Fruit fly (Drosophila melanogaster) whole organism, embryonic: Measurements from ENCODE around the gene psh.
A peak's percentile ranks its signal among the peaks of the same experiment; 100 is the strongest.

Experiments
- CG1024 ChIP-seq: fragments of 200-800 bp; sonication (Bioruptor generic); IDR thresholded peaks from 2 replicates; pipeline ENCODE4 v1.3.6; 2022; ENCODE audit warnings: missing biosample characterization, missing genetic modification characterization
- CG12299 ChIP-seq: fragments of 200-800 bp; sonication (Bioruptor generic); optimal IDR thresholded peaks from 2 replicates; lab custom pipeline; 2018; ENCODE audit warnings: missing biosample characterization, mild to moderate bottlenecking, missing genetic modification characterization
- CG12769 ChIP-seq: fragments of 200-800 bp; sonication (Bioruptor generic); optimal IDR thresholded peaks from 2 replicates; lab custom pipeline; 2019; ENCODE audit warnings: missing biosample characterization, mild to moderate bottlenecking, missing genetic modification characterization, moderate library complexity
- CG14050 ChIP-seq: fragments of 200-800 bp; sonication (Bioruptor generic); IDR thresholded peaks from 3 replicates; pipeline ENCODE4 v1.3.6; 2022; ENCODE audit warnings: missing biosample characterization, missing genetic modification characterization
- CG17328 ChIP-seq: fragments of 200-800 bp; sonication (Bioruptor generic); IDR thresholded peaks from 2 replicates; pipeline ENCODE4 v1.3.6; 2022; ENCODE audit warnings: missing biosample characterization, missing genetic modification characterization
- CG1832 ChIP-seq: fragments of 200-800 bp; sonication (Bioruptor generic); optimal IDR thresholded peaks from 2 replicates; lab custom pipeline; 2017; ENCODE audit warnings: missing biosample characterization, mild to moderate bottlenecking, missing genetic modification characterization, inconsistent platforms
- CG2120 ChIP-seq: fragments of 200-800 bp; sonication (Bioruptor generic); optimal IDR thresholded peaks from 3 replicates; lab custom pipeline; 2016; ENCODE audit warnings: missing biosample characterization, missing genetic modification characterization
- CG2129 ChIP-seq: fragments of 200-800 bp; sonication (Bioruptor generic); IDR thresholded peaks from 2 replicates; pipeline ENCODE4 v1.3.6; 2022; ENCODE audit warnings: missing biosample characterization, missing genetic modification characterization; ENCODE audit not compliant: partially characterized antibody
- CG3163 ChIP-seq: fragments of 200-800 bp; sonication (Bioruptor generic); optimal IDR thresholded peaks from 3 replicates; lab custom pipeline; 2016; ENCODE audit warnings: missing biosample characterization, missing genetic modification characterization
- CG32767 ChIP-seq: fragments of 200-800 bp; sonication (Bioruptor generic); IDR thresholded peaks from 2 replicates; pipeline ENCODE4 v1.3.6; 2022; ENCODE audit warnings: missing biosample characterization, missing genetic modification characterization
- CG3995 ChIP-seq: fragments of 200-800 bp; sonication (Bioruptor generic); optimal IDR thresholded peaks from 3 replicates; lab custom pipeline; 2016; ENCODE audit warnings: missing biosample characterization, missing genetic modification characterization
- CG6654 ChIP-seq: fragments of 200-800 bp; sonication (Bioruptor generic); optimal IDR thresholded peaks from 2 replicates; lab custom pipeline; 2017; ENCODE audit warnings: missing biosample characterization, mild to moderate bottlenecking, missing genetic modification characterization
- CG7745 ChIP-seq: fragments of 200-800 bp; sonication (Bioruptor generic); optimal IDR thresholded peaks from 2 replicates; lab custom pipeline; 2018; ENCODE audit warnings: missing biosample characterization, mild to moderate bottlenecking, missing genetic modification characterization, moderate library complexity
- CG8765 ChIP-seq: fragments of 200-800 bp; sonication (Bioruptor generic); IDR thresholded peaks from 2 replicates; pipeline ENCODE4 v1.3.6; 2022; ENCODE audit warnings: missing biosample characterization, missing genetic modification characterization
- CG9876 ChIP-seq: fragments of 200-800 bp; sonication (Bioruptor generic); optimal IDR thresholded peaks from 2 replicates; lab custom pipeline; 2016; ENCODE audit warnings: missing biosample characterization, missing genetic modification characterization
- Fer2 ChIP-seq: fragments of 200-800 bp; sonication (Bioruptor generic); optimal IDR thresholded peaks from 2 replicates; lab custom pipeline; 2018; ENCODE audit warnings: missing biosample characterization, mild to moderate bottlenecking, missing genetic modification characterization, moderate library complexity
- Hand ChIP-seq: fragments of 200-800 bp; sonication (Bioruptor generic); optimal IDR thresholded peaks from 2 replicates; lab custom pipeline; 2017; ENCODE audit warnings: mild to moderate bottlenecking, missing biosample characterization, missing genetic modification reagents, missing genetic modification characterization
- Jarid2 ChIP-seq: fragments of 200-800 bp; sonication (Bioruptor generic); optimal IDR thresholded peaks from 3 replicates; lab custom pipeline; 2017; ENCODE audit warnings: mild to moderate bottlenecking, missing biosample characterization, missing genetic modification reagents, missing genetic modification characterization
- Lhr ChIP-seq: fragments of 200-800 bp; sonication (Bioruptor generic); optimal IDR thresholded peaks from 3 replicates; lab custom pipeline; 2017; ENCODE audit warnings: mild to moderate bottlenecking, missing biosample characterization, missing genetic modification reagents, missing genetic modification characterization
- Myb ChIP-seq: fragments of 200-800 bp; sonication (Bioruptor generic); optimal IDR thresholded peaks from 2 replicates; lab custom pipeline; 2016; ENCODE audit warnings: missing biosample characterization, missing genetic modification characterization
- Oli ChIP-seq: fragments of 200-800 bp; sonication (Bioruptor generic); optimal IDR thresholded peaks from 2 replicates; lab custom pipeline; 2018; ENCODE audit warnings: missing biosample characterization, mild to moderate bottlenecking, missing genetic modification characterization, moderate library complexity
- Sry-δ ChIP-seq: fragments of 200-800 bp; sonication (Bioruptor generic); optimal IDR thresholded peaks from 2 replicates; lab custom pipeline; 2016; ENCODE audit warnings: missing biosample characterization, missing genetic modification characterization
- bbx ChIP-seq: fragments of 200-800 bp; sonication (Bioruptor generic); IDR thresholded peaks from 2 replicates; pipeline ENCODE4 v1.3.6; 2022; ENCODE audit warnings: missing biosample characterization, missing genetic modification characterization; ENCODE audit not compliant: partially characterized antibody
- bigmax ChIP-seq: fragments of 200-800 bp; sonication (Bioruptor generic); optimal IDR thresholded peaks from 2 replicates; lab custom pipeline; 2018; ENCODE audit warnings: missing biosample characterization, mild to moderate bottlenecking, missing genetic modification characterization
- chif ChIP-seq, 2 experiments: fragments of 200-800 bp; sonication (Bioruptor generic); optimal IDR thresholded peaks; 3 replicates each; lab custom pipeline; 2016; ENCODE audit warnings: missing biosample characterization in 2 of 2, missing genetic modification characterization in 2 of 2
- esg ChIP-seq: fragments of 200-800 bp; sonication (Bioruptor generic); conservative IDR thresholded peaks from 2 replicates; pipeline ENCODE4 v1.3.6; 2022; ENCODE audit warnings: missing biosample characterization, missing genetic modification characterization
- fd102C ChIP-seq: fragments of 200-800 bp; sonication (Bioruptor generic); optimal IDR thresholded peaks from 2 replicates; lab custom pipeline; 2018; ENCODE audit warnings: missing biosample characterization, mild to moderate bottlenecking, missing genetic modification characterization, moderate library complexity
- fd64A ChIP-seq: fragments of 200-800 bp; sonication (Bioruptor generic); optimal IDR thresholded peaks from 3 replicates; lab custom pipeline; 2018; ENCODE audit warnings: missing biosample characterization, mild to moderate bottlenecking, missing genetic modification characterization
- fu2 ChIP-seq: fragments of 200-800 bp; sonication (Bioruptor generic); optimal IDR thresholded peaks from 2 replicates; lab custom pipeline; 2016; ENCODE audit warnings: missing biosample characterization, missing genetic modification characterization
- gem ChIP-seq: fragments of 200-800 bp; sonication (Bioruptor generic); optimal IDR thresholded peaks from 2 replicates; lab custom pipeline; 2019; ENCODE audit warnings: missing biosample characterization, mild to moderate bottlenecking, missing genetic modification characterization, moderate library complexity
- hbn ChIP-seq: fragments of 200-800 bp; sonication (Bioruptor generic); IDR thresholded peaks from 2 replicates; pipeline ENCODE4 v1.3.6; 2022; ENCODE audit warnings: missing biosample characterization, missing genetic modification characterization; ENCODE audit not compliant: partially characterized antibody
- ind ChIP-seq: fragments of 200-800 bp; sonication (Bioruptor generic); optimal IDR thresholded peaks from 3 replicates; lab custom pipeline; 2016; ENCODE audit warnings: missing biosample characterization, missing genetic modification characterization
- maf-S ChIP-seq: fragments of 200-800 bp; sonication (Bioruptor generic); optimal IDR thresholded peaks from 2 replicates; lab custom pipeline; 2016; ENCODE audit warnings: missing biosample characterization, missing genetic modification characterization
- nerfin-1 ChIP-seq: fragments of 200-800 bp; sonication (Bioruptor generic); optimal IDR thresholded peaks from 3 replicates; lab custom pipeline; 2019; ENCODE audit warnings: missing biosample characterization, mild to moderate bottlenecking, missing genetic modification characterization, moderate library complexity
- nmo ChIP-seq: fragments of 200-800 bp; sonication (Bioruptor generic); optimal IDR thresholded peaks from 2 replicates; lab custom pipeline; 2018; ENCODE audit warnings: missing biosample characterization, mild to moderate bottlenecking, missing genetic modification characterization, moderate library complexity
- org-1 ChIP-seq: fragments of 200-800 bp; sonication (Bioruptor generic); optimal IDR thresholded peaks from 2 replicates; lab custom pipeline; 2017; ENCODE audit warnings: missing biosample characterization, missing genetic modification characterization
- p53 ChIP-seq: fragments of 200-800 bp; sonication (Bioruptor generic); optimal IDR thresholded peaks from 2 replicates; lab custom pipeline; 2016; ENCODE audit warnings: missing biosample characterization, missing genetic modification characterization
- pan ChIP-seq, 4 experiments: fragments of >200 bp in 3 of 4; fragments of 200-800 bp in 1 of 4; sonication (Bioruptor generic) in 1 of 4; optimal IDR thresholded peaks in 3 of 4; IDR thresholded peaks in 1 of 4; 2 replicates each; pipeline versions ENCODE4 v1.3.6 to Lab custom; 2017 to 2022; ENCODE audit warnings: missing biosample characterization in 2 of 4, missing genetic modification characterization in 2 of 4, mixed read lengths in 1 of 4
- sc ChIP-seq, 3 experiments: fragments of >200 bp in 2 of 3; fragments of 200-800 bp in 1 of 3; sonication (Bioruptor generic) in 1 of 3; optimal IDR thresholded peaks; 2 replicates in 2 of 3; 3 replicates in 1 of 3; lab custom pipeline; 2017; ENCODE audit warnings: mild to moderate bottlenecking in 1 of 3, missing biosample characterization in 1 of 3, missing genetic modification characterization in 1 of 3, missing genetic modification reagents in 1 of 3
- sisA ChIP-seq: fragments of 200-800 bp; sonication (Bioruptor generic); IDR thresholded peaks from 2 replicates; pipeline ENCODE4 v1.3.6; 2022; ENCODE audit warnings: missing biosample characterization, missing genetic modification characterization
- slbo ChIP-seq: fragments of 200-800 bp; sonication (Bioruptor generic); IDR thresholded peaks from 2 replicates; pipeline ENCODE4 v1.3.6; 2022; ENCODE audit warnings: missing biosample characterization, missing genetic modification characterization
- sna ChIP-seq: fragments of 200-800 bp; sonication (Bioruptor generic); IDR thresholded peaks from 2 replicates; pipeline ENCODE4 v1.3.6; 2022; ENCODE audit warnings: missing biosample characterization, missing genetic modification characterization; ENCODE audit not compliant: partially characterized antibody
- ssp ChIP-seq: fragments of 200-800 bp; sonication (Bioruptor generic); IDR thresholded peaks from 2 replicates; pipeline ENCODE4 v1.3.6; 2022; ENCODE audit warnings: missing biosample characterization, missing genetic modification characterization
- stwl ChIP-seq: fragments of 200-800 bp; sonication (Bioruptor generic); optimal IDR thresholded peaks from 3 replicates; lab custom pipeline; 2018; ENCODE audit warnings: missing biosample characterization, mild to moderate bottlenecking, missing genetic modification characterization, moderate library complexity
- tgo ChIP-seq: fragments of 200-800 bp; sonication (Bioruptor generic); IDR thresholded peaks from 3 replicates; pipeline ENCODE4 v1.3.6; 2022; ENCODE audit warnings: missing biosample characterization, missing genetic modification characterization
- tin ChIP-seq: fragments of 200-800 bp; sonication (Bioruptor generic); optimal IDR thresholded peaks from 3 replicates; lab custom pipeline; 2016; ENCODE audit warnings: missing biosample characterization, missing genetic modification characterization
- ttk ChIP-seq: fragments of 200-800 bp; sonication (Bioruptor generic); IDR thresholded peaks from 2 replicates; pipeline ENCODE4 v2.1.2; 2022; ENCODE audit warnings: missing biosample characterization, missing genetic modification characterization

Gene psh

DNA sequence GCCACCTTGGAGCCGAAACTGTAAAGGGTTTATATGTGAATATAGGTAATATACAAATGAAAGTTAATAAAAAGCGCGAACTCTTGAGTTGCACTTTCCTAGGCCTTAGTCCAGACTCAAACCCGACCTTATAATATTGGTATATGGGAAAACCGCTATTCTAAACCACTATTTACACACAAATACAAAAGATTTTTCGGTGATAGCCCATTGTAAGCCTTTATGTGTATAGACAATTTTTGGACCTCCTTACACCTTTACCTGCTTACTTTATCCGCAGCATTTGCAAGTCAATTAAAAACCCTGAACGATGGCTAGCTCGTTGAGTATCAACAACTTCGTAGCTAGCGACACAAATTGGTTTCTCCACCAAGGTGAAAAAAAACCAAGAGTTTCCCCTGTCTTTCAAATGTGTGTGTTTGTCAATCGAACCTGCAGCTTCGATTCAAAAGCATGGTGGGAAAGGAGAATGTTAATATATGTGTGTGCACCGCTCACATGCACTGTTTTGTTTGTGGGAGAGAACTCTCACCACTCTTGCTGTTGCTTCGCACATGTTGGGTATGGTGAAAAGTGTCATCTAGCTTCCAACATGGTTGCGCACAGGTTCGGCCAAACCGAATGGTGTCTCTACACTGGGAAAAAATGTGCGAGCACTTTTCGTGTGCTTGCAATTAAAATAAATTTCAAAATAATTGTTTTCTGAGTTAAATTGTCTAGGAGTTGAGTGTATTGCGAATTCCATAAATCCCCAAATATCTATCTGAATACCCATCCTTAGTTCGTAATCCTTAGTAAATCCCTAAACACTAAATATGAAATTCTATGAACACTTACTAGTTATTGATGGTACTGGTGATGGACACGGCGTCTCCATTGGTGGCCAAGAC is 20.2 kb upstream of the psh start (continued):
- TF ChIP-seq fu2 (GFP tag; lab: Kevin White, UChicago) (peak; percentile 46), chif (GFP tag; optimal IDR thresholded peaks at IDR 0.05; lab: Kevin White, UChicago) (peak; percentile 63 to 84), esg (GFP tag; lab: Robert Waterston, UW) (peak; percentile 67), sisA (GFP tag; lab: Robert Waterston, UW) (peak; percentile 81), pan (optimal IDR thresholded peaks at IDR 0.05; lab: Kevin White, UChicago) (no peak), pan (GFP tag; optimal IDR thresholded peaks at IDR 0.05 in 1 of 2, IDR thresholded peaks at IDR 0.05 in 1 of 2) (peak in 1 of 2 experiments; percentile 90), sna (GFP tag; lab: Robert Waterston, UW) (no peak), Sry-δ (peak; percentile 39), stwl (tag; lab: Kevin White, UChicago) (no peak), CG7745 (tag; lab: Kevin White, UChicago) (no peak), bigmax (GFP tag; lab: Kevin White, UChicago) (no peak), slbo (peak; percentile 75), gem (tag; lab: Kevin White, UChicago) (peak; percentile 83), ind (GFP tag; lab: Kevin White, UChicago) (peak; percentile 84), CG12769 (peak; percentile 61), bbx (no peak), Fer2 (tag; lab: Kevin White, UChicago) (no peak), Lhr (GFP tag; lab: Kevin White, UChicago) (peak; percentile 16), CG17328 (GFP tag; lab: Robert Waterston, UW) (peak; percentile 90), CG14050 (GFP tag; lab: Robert Waterston, UW) (peak; percentile 70), tgo (peak; percentile 79; the same call in 2 of the 3 replicates), ssp (peak; percentile 46), Myb (GFP tag; lab: Kevin White, UChicago) (peak; percentile 49), CG3163 (GFP tag; lab: Kevin White, UChicago) (peak; percentile 43), Jarid2 (peak; percentile 37), CG9876 (GFP tag; lab: Kevin White, UChicago) (peak; percentile 3), sc (optimal IDR thresholded peaks at IDR 0.05; lab: Kevin White, UChicago) (no peak), sc (GFP tag; optimal IDR thresholded peaks at IDR 0.05; lab: Kevin White, UChicago) (peak; percentile 41), Hand (peak; percentile 35), CG6654 (GFP tag; lab: Kevin White, UChicago) (peak; percentile 53), fd64A (GFP tag; lab: Kevin White, UChicago) (no peak), CG1024 (GFP tag; lab: Robert Waterston, UW) (peak; percentile 74), nmo (GFP tag; lab: Kevin White, UChicago) (peak; percentile 67), Oli (tag; lab: Kevin White, UChicago) (peak; percentile 75), tin (GFP tag; lab: Kevin White, UChicago) (peak; percentile 87), p53 (GFP tag; lab: Kevin White, UChicago) (peak; percentile 43), nerfin-1 (tag; lab: Kevin White, UChicago) (peak; percentile 10), hbn (no peak), CG8765 (GFP tag; lab: Robert Waterston, UW) (peak; percentile 24; the same call in 1 of the 2 replicates), CG3995 (GFP tag; lab: Kevin White, UChicago) (no peak), CG2120 (GFP tag; lab: Kevin White, UChicago) (peak; percentile 80), org-1 (GFP tag; lab: Kevin White, UChicago) (peak; percentile 71), maf-S (GFP tag; lab: Kevin White, UChicago) (peak; percentile 66), CG32767 (GFP tag; lab: Robert Waterston, UW) (peak; percentile 39; the same call in 1 of the 2 replicates), CG12299 (tag; lab: Kevin White, UChicago) (no peak), fd102C (no peak), CG1832 (GFP tag; lab: Kevin White, UChicago) (peak; percentile 4), CG2129 (GFP tag; lab: Robert Waterston, UW) (no peak), ttk (GFP tag; lab: Robert Waterston, UW) (peak; percentile 68)
